Fruit fly (Drosophila melanogaster) whole organism, wandering third instar larva: ENCODE data around the gene PolD2.

ENCODE experiments used
- Abd-B ChIP-seq: fragments of >200 bp; optimal IDR thresholded peaks from 2 replicates; lab custom pipeline; 2017; ENCODE audit warnings: missing biosample characterization, missing genetic modification characterization
- CG9705 ChIP-seq: fragments of 200-800 bp; sonication (Bioruptor generic); optimal IDR thresholded peaks from 2 replicates; lab custom pipeline; 2018; ENCODE audit warnings: missing biosample characterization, mild to moderate bottlenecking, missing genetic modification characterization
- Dif ChIP-seq: fragments of 200-275, 200-300 bp; sonication (Bioruptor generic); optimal IDR thresholded peaks from 2 replicates; lab custom pipeline; 2018; ENCODE audit warnings: missing biosample characterization, missing genetic modification characterization; ENCODE audit not compliant: partially characterized antibody
- Jra ChIP-seq: sonication (Bioruptor generic); optimal IDR thresholded peaks from 2 replicates; lab custom pipeline; 2016; ENCODE audit warnings: missing biosample characterization, missing genetic modification characterization
- jim ChIP-seq: fragments of 175-275, 200-325 bp; sonication (Bioruptor generic); optimal IDR thresholded peaks from 2 replicates; lab custom pipeline; 2016; ENCODE audit warnings: missing biosample characterization, mild to moderate bottlenecking, missing genetic modification characterization
- pan ChIP-seq: fragments of >200 bp; optimal IDR thresholded peaks from 2 replicates; lab custom pipeline; 2017
- sv ChIP-seq: fragments of 200-800 bp; sonication (Bioruptor generic); optimal IDR thresholded peaks from 3 replicates; lab custom pipeline; 2016; ENCODE audit warnings: missing biosample characterization, missing genetic modification characterization

- TF ChIP-seq Abd-B (GFP tag; lab: Kevin White, UChicago) (no peak), Jra (GFP tag; lab: Kevin White, UChicago) (no peak), CG9705 (GFP tag; lab: Kevin White, UChicago) (no peak), sv (GFP tag; lab: Kevin White, UChicago) (no peak), Dif (GFP tag; lab: Kevin White, UChicago) (no peak), jim (GFP tag; lab: Kevin White, UChicago) (no peak), pan (lab: Kevin White, UChicago) (no peak)
Measured at dm6 chr3L:1822365-1822764, 46.9 kb downstream of the PolD2 start.
